Worm (Caenorhabditis elegans): Measurements from ENCODE around the gene nas-38.

ce11 chrX:520881-521280 lies 37.1 kb upstream of the nas-38 start, which contains the start of gene B0310.3:
- TF ChIP-seq cog-1 (tag; optimal IDR thresholded peaks at IDR 0.05) = no peak
- no peak for TF ChIP-seq med-1 (GFP tag; optimal IDR thresholded peaks at IDR 0.05; ENCODE audit: insufficient read depth)
- no peak for TF ChIP-seq ztf-29 (GFP tag; IDR thresholded peaks at IDR 0.05)
- TF ChIP-seq flt-1 (GFP tag; IDR thresholded peaks at IDR 0.05) = no peak
- no peak for TF ChIP-seq ztf-23 (GFP tag; IDR thresholded peaks at IDR 0.05)
- no peak for TF ChIP-seq T22C8.4 (GFP tag; IDR thresholded peaks at IDR 0.05)

Measured in whole organism, midembryonic.